Worm (Caenorhabditis elegans) whole organism, midembryonic: ENCODE measurements around the gene clec-153.

Source experiments
- T22C8.4 ChIP-seq: fragments of 200-800 bp; sonication (Bioruptor generic); IDR thresholded peaks from 2 replicates; pipeline ENCODE4 v1.3.6; 2022; ENCODE audit warnings: missing genetic modification characterization, missing compliant biosample characterization
- cog-1 ChIP-seq: sonication (generic microtip); optimal IDR thresholded peaks from 2 replicates; lab custom pipeline; 2016; ENCODE audit warnings: missing genetic modification characterization, missing compliant biosample characterization
- flt-1 ChIP-seq: fragments of 200-800 bp; sonication (Bioruptor generic); IDR thresholded peaks from 2 replicates; pipeline ENCODE4 v1.3.6; 2022; ENCODE audit warnings: missing genetic modification characterization, missing compliant biosample characterization
- klf-2 ChIP-seq: fragments of 200-800 bp; sonication (Bioruptor generic); conservative IDR thresholded peaks from 2 replicates; pipeline ENCODE4 v1.3.6; 2022; ENCODE audit warnings: missing genetic modification reagents, missing genetic modification characterization, missing compliant biosample characterization
- med-1 ChIP-seq: sonication (generic microtip); optimal IDR thresholded peaks from 2 replicates; lab custom pipeline; 2017; ENCODE audit warnings: missing genetic modification characterization, mild to moderate bottlenecking, missing compliant biosample characterization, antibody characterized with exemption, missing genetic modification reagents; ENCODE audit not compliant: insufficient read depth
- ref-1 ChIP-seq: fragments of 200-800 bp; sonication (Bioruptor generic); conservative IDR thresholded peaks from 2 replicates; pipeline ENCODE4 v1.3.6; 2022; ENCODE audit warnings: missing genetic modification reagents, missing genetic modification characterization, missing compliant biosample characterization
- tab-1 ChIP-seq: fragments of 200-800 bp; sonication (Bioruptor generic); IDR thresholded peaks from 2 replicates; pipeline ENCODE4 v1.3.6; 2022; ENCODE audit warnings: missing genetic modification characterization, missing compliant biosample characterization
- ztf-23 ChIP-seq: fragments of 200-800 bp; sonication (Bioruptor generic); IDR thresholded peaks from 2 replicates; pipeline ENCODE4 v1.3.6; 2022; ENCODE audit warnings: missing genetic modification reagents, missing genetic modification characterization, missing compliant biosample characterization
- ztf-29 ChIP-seq: fragments of 200-800 bp; sonication (Bioruptor generic); IDR thresholded peaks from 2 replicates; pipeline ENCODE4 v1.3.6; 2022; ENCODE audit warnings: missing genetic modification reagents, missing genetic modification characterization, missing compliant biosample characterization

The clec-153 gene

ce11 chrIII:4687134-4687533 is 52.1 kb downstream of the clec-153 start:
- no peak for TF ChIP-seq ztf-29 (GFP tag; lab: Robert Waterston, UW)
- TF ChIP-seq klf-2 = no peak
- no peak for TF ChIP-seq ztf-23 (GFP tag; lab: Robert Waterston, UW)
- TF ChIP-seq ref-1 (GFP tag; lab: Robert Waterston, UW) = no peak
- no peak for TF ChIP-seq flt-1
- TF ChIP-seq tab-1 (GFP tag; lab: Robert Waterston, UW) = no peak
- no peak for TF ChIP-seq cog-1 (tag; lab: Kevin White, UChicago)
- TF ChIP-seq T22C8.4 (GFP tag; lab: Robert Waterston, UW) = no peak
- TF ChIP-seq med-1 (GFP tag; lab: Kevin White, UChicago) = no peak
